Worm (Caenorhabditis elegans): ENCODE measurements around the gene dsc-1.

The dsc-1 gene

ce11 chrX:15079406-15079805, 44.8 kb upstream of the dsc-1 start:
- TF ChIP-seq ztf-26 (tag; optimal IDR thresholded peaks at IDR 0.05) (peak; percentile 59), lin-40 (tag; optimal IDR thresholded peaks at IDR 0.05) (peak; percentile 28), mes-4 (tag; optimal IDR thresholded peaks at IDR 0.05) (no peak), cebp-1 (GFP tag; IDR thresholded peaks at IDR 0.05) (no peak), cebp-1 (tag; optimal IDR thresholded peaks at IDR 0.05) (peak; percentile 9)

- TF ChIP-seq K11D2.4 (GFP tag; IDR thresholded peaks at IDR 0.05) (0 out of 2 replicates have a peak, but pooled peaks have one; percentile 31), cebp-1 (GFP tag; IDR thresholded peaks at IDR 0.05) (no peak), cebp-1 (tag; optimal IDR thresholded peaks at IDR 0.05) (peak; percentile 26), B0261.1 (tag; optimal IDR thresholded peaks at IDR 0.05) (no peak)
Measured at ce11 chrX:15078276-15078675, 43.6 kb upstream of the dsc-1 start.

- TF ChIP-seq rcor-1 (GFP tag; IDR thresholded peaks at IDR 0.05) (no peak), die-1 (tag; optimal IDR thresholded peaks at IDR 0.05) (no peak), mes-4 (tag; optimal IDR thresholded peaks at IDR 0.05) (no peak), hmg-1.2 (GFP tag; IDR thresholded peaks at IDR 0.05) (no peak)
Measured at ce11 chrX:15077597-15078261, 43.1 kb upstream of the dsc-1 start, which contains the start of the genes H40L08.8, H40L08.2 and H40L08.7. Gene H40L08.8, minus strand, starts transcription at chrX:15077633. Gene H40L08.2, minus strand, starts transcription at chrX:15077744. Gene H40L08.7, minus strand, starts transcription at chrX:15077744.

- TF ChIP-seq chd-7 (tag; optimal IDR thresholded peaks at IDR 0.05) (no peak), let-607 (tag; optimal IDR thresholded peaks at IDR 0.05) (no peak), dpff-1 (tag; optimal IDR thresholded peaks at IDR 0.05) (no peak), gei-17 (GFP tag; optimal IDR thresholded peaks at IDR 0.05) (no peak), dox-1 (GFP tag; IDR thresholded peaks at IDR 0.05) (no peak), ztf-18 (tag; optimal IDR thresholded peaks at IDR 0.05) (no peak), hsf-1 (GFP tag; IDR thresholded peaks at IDR 0.05) (no peak), lin-35 (GFP tag; optimal IDR thresholded peaks at IDR 0.05) (no peak), F23B12.7 (tag; optimal IDR thresholded peaks at IDR 0.05; ENCODE audit: insufficient read depth) (no peak), unc-130 (GFP tag; optimal IDR thresholded peaks at IDR 0.05) (no peak), athp-1 (tag; optimal IDR thresholded peaks at IDR 0.05) (no peak), ztf-26 (tag; optimal IDR thresholded peaks at IDR 0.05) (no peak), B0261.1 (tag; optimal IDR thresholded peaks at IDR 0.05) (no peak), ztf-28 (GFP tag; IDR thresholded peaks at IDR 0.05) (no peak), C17E4.6 (GFP tag; IDR thresholded peaks at IDR 0.05) (no peak), ama-1 (optimal IDR thresholded peaks at IDR 0.05) (peak; percentile 13), ama-1 (GFP tag; optimal IDR thresholded peaks at IDR 0.05) (no peak), sea-2 (GFP tag; IDR thresholded peaks at IDR 0.05) (no peak), Y56A3A.18 (GFP tag; IDR thresholded peaks at IDR 0.05) (0 out of 2 replicates have a peak, but pooled peaks have one; percentile 28), madf-6 (GFP tag; IDR thresholded peaks at IDR 0.05) (0 out of 2 replicates have a peak, but pooled peaks have one; percentile 6), lsl-1 (GFP tag; optimal IDR thresholded peaks at IDR 0.05) (no peak), ceh-27 (GFP tag; optimal IDR thresholded peaks at IDR 0.05) (no peak)
Measured at ce11 chrX:15076909-15077308, 42.3 kb upstream of the dsc-1 start.

ce11 chrX:15076042-15076565, 41.5 kb upstream of the dsc-1 start, which contains the start of the genes H40L08.3 and H40L08.9:
Gene H40L08.3, minus strand, starts transcription at chrX:15076092.
Gene H40L08.9, minus strand, starts transcription at chrX:15076480.
- TF ChIP-seq dpl-1 (GFP tag; optimal IDR thresholded peaks at IDR 0.05): no peak
- TF ChIP-seq lin-54 (GFP tag; optimal IDR thresholded peaks at IDR 0.05): no peak
- no peak for TF ChIP-seq nhr-179 (tag; optimal IDR thresholded peaks at IDR 0.05)
- no peak for TF ChIP-seq B0035.1 (tag; optimal IDR thresholded peaks at IDR 0.05)
- TF ChIP-seq aptf-3 (GFP tag; IDR thresholded peaks at IDR 0.05): no peak
- no peak for TF ChIP-seq rpc-1 (optimal IDR thresholded peaks at IDR 0.05)
- no peak for TF ChIP-seq rpc-1 (tag; optimal IDR thresholded peaks at IDR 0.05)
- TF ChIP-seq T07F8.4 (tag; optimal IDR thresholded peaks at IDR 0.05): no peak
- no peak for TF ChIP-seq ZK185.1 (tag; optimal IDR thresholded peaks at IDR 0.05; ENCODE audit: poor library complexity, severe bottlenecking)
- TF ChIP-seq egl-18 (GFP tag; IDR thresholded peaks at IDR 0.05): no peak
- TF ChIP-seq lir-1 (GFP tag; conservative IDR thresholded peaks at IDR 0.05): no peak
- TF ChIP-seq madf-3 (GFP tag; IDR thresholded peaks at IDR 0.05): no peak
- TF ChIP-seq somi-1 (GFP tag; optimal IDR thresholded peaks at IDR 0.05): no peak
